Fruit fly (Drosophila melanogaster): ENCODE results near the gene CG6664.
A peak's percentile ranks its signal among the peaks of the same experiment; 100 is the strongest.

DNA sequence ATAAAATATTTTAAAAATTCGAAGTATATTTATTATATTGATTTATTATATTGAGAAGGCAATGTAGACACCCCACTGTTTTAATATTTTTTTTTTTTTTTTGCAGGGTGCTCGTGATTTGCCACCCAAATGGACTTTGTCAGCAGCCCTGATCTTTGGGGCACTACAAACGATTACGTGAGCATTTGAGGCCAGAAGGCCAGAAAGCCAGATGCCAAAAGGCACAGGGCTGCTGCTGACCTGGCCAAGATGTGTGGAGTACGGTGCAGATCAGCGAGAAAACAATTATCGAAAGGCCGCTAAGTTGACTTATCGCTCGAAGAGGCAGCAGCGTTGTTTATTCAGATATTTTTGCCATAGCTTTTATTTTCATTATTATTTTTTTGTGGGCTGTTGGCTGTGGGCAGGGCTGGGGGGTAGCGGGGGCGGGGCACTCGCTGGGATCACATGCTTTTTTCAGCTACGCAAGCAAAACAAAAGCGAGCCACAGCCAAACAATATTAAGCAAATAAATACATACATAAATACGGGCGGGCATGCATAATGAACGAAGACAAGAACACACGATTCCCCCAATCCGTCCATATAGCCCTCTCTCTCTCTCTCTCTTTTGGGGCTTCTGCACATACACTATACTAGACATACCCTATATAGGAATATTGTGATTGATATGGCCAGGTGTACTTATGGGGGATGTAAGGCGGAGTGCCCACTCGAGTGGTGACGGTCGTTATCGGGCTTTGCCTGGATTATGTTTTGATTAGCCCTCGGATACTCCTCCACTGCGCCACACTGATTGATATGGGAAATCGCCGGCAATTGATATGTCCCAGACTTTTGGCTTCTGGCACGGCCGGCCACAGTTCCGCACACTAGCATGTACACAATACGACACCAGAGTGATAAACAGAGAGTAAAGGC, 12.5 kb downstream of the CG6664 start:
- TF ChIP-seq Ada2b (GFP tag; IDR thresholded peaks at IDR 0.05) = no peak
- TF ChIP-seq CG10431 (GFP tag; optimal IDR thresholded peaks at IDR 0.05) = no peak
- no peak for TF ChIP-seq CG9817 (tag; optimal IDR thresholded peaks at IDR 0.05)
- no peak for TF ChIP-seq CG2889 (GFP tag; IDR thresholded peaks at IDR 0.05)
- TF ChIP-seq CG11398 (GFP tag; optimal IDR thresholded peaks at IDR 0.05) = no peak
- peak; percentile 69; the same call in 2 of the 3 replicates for TF ChIP-seq vnd (GFP tag; IDR thresholded peaks at IDR 0.05; ENCODE audit: partially characterized antibody)
- no peak for TF ChIP-seq maf-S (GFP tag; optimal IDR thresholded peaks at IDR 0.05)
- no peak for TF ChIP-seq fd96Cb (tag; optimal IDR thresholded peaks at IDR 0.05)
- no peak for TF ChIP-seq CG18011 (GFP tag; optimal IDR thresholded peaks at IDR 0.05)
- TF ChIP-seq danr (GFP tag; IDR thresholded peaks at IDR 0.05) = no peak
- TF ChIP-seq CG6654 (GFP tag; optimal IDR thresholded peaks at IDR 0.05) = no peak
